Worm (Caenorhabditis elegans): ENCODE results near the gene sfxn-1.5.

- TF ChIP-seq nhr-28 (tag; optimal IDR thresholded peaks at IDR 0.05) (no peak), unc-62 (GFP tag; optimal IDR thresholded peaks at IDR 0.05) (no peak), nhr-237 (tag; optimal IDR thresholded peaks at IDR 0.05) (no peak), drap-1 (GFP tag; optimal IDR thresholded peaks at IDR 0.05) (no peak), ces-1 (GFP tag; optimal IDR thresholded peaks at IDR 0.05) (no peak), ztf-11 (tag; optimal IDR thresholded peaks at IDR 0.05) (no peak), elt-1 (tag; optimal IDR thresholded peaks at IDR 0.05; ENCODE audit: borderline replicate concordance, insufficient read depth) (peak; percentile 30), blmp-1 (tag; optimal IDR thresholded peaks at IDR 0.05) (no peak), cnd-1 (tag; optimal IDR thresholded peaks at IDR 0.05) (no peak), M03D4.4 (tag; optimal IDR thresholded peaks at IDR 0.05) (no peak), tbx-8 (GFP tag; optimal IDR thresholded peaks at IDR 0.05) (no peak), lin-13 (tag; optimal IDR thresholded peaks at IDR 0.05) (no peak)
Observed at ce11 chrX:11690014-11690591, 28.6 kb upstream of the sfxn-1.5 start, which contains the start of the genes C44C10.10 and C44C10.5.

Data from whole organism, mixed stage, embryonic.